Fruit fly (Drosophila melanogaster) whole organism, pupa: Measurements from ENCODE around the gene a5.

Experiments
- CG10348 ChIP-seq: fragments of 200-800 bp; sonication (Bioruptor generic); IDR thresholded peaks from 2 replicates; pipeline ENCODE4 v1.3.6; 2022; ENCODE audit warnings: missing biosample characterization, missing genetic modification characterization
- CG12605 ChIP-seq: fragments of 200-800 bp; sonication (Bioruptor generic); IDR thresholded peaks from 2 replicates; pipeline ENCODE4 v1.3.6; 2022; ENCODE audit warnings: missing biosample characterization, missing genetic modification characterization
- CG13204 ChIP-seq: fragments of 200-800 bp; sonication (Bioruptor generic); optimal IDR thresholded peaks from 2 replicates; lab custom pipeline; 2018; ENCODE audit warnings: missing biosample characterization, mild to moderate bottlenecking, missing genetic modification characterization, moderate library complexity
- CG14655 ChIP-seq: fragments of 200-800 bp; sonication (Bioruptor generic); optimal IDR thresholded peaks from 3 replicates; lab custom pipeline; 2017; ENCODE audit warnings: mild to moderate bottlenecking, missing biosample characterization, missing genetic modification reagents, missing genetic modification characterization
- CG15710 ChIP-seq: fragments of 200-800 bp; sonication (Bioruptor generic); optimal IDR thresholded peaks from 2 replicates; lab custom pipeline; 2018; ENCODE audit warnings: missing biosample characterization, mild to moderate bottlenecking, missing genetic modification characterization, moderate library complexity
- CG17806 ChIP-seq: fragments of 200-800 bp; sonication (Bioruptor generic); optimal IDR thresholded peaks from 2 replicates; lab custom pipeline; 2018; ENCODE audit warnings: missing biosample characterization, mild to moderate bottlenecking, missing genetic modification characterization, moderate library complexity
- CG32121 ChIP-seq: fragments of 200-800 bp; sonication (Bioruptor generic); IDR thresholded peaks from 2 replicates; pipeline ENCODE4 v1.3.6; 2022; ENCODE audit warnings: missing biosample characterization, missing genetic modification characterization
- CG34367 ChIP-seq: fragments of 200-800 bp; sonication (Bioruptor generic); optimal IDR thresholded peaks from 2 replicates; lab custom pipeline; 2018; ENCODE audit warnings: missing biosample characterization, mild to moderate bottlenecking, missing genetic modification characterization
- CG4496 ChIP-seq: fragments of 200-800 bp; sonication (Bioruptor generic); IDR thresholded peaks from 3 replicates; pipeline ENCODE4 v1.3.6; 2022; ENCODE audit warnings: missing biosample characterization, missing genetic modification characterization
- CG8159 ChIP-seq: fragments of 200-800 bp; sonication (Bioruptor generic); optimal IDR thresholded peaks from 3 replicates; lab custom pipeline; 2018; ENCODE audit warnings: missing biosample characterization, mild to moderate bottlenecking, missing genetic modification characterization, moderate library complexity
- CG8301 ChIP-seq: fragments of 200-800 bp; sonication (Bioruptor generic); optimal IDR thresholded peaks from 2 replicates; lab custom pipeline; 2018; ENCODE audit warnings: missing biosample characterization, mild to moderate bottlenecking, missing genetic modification characterization
- CG9948 ChIP-seq: fragments of 200-800 bp; sonication (Bioruptor generic); optimal IDR thresholded peaks from 2 replicates; lab custom pipeline; 2018; ENCODE audit warnings: missing biosample characterization, mild to moderate bottlenecking, missing genetic modification characterization, moderate library complexity
- D1 ChIP-seq: fragments of 200-800 bp; sonication (Bioruptor generic); optimal IDR thresholded peaks from 2 replicates; lab custom pipeline; 2018; ENCODE audit warnings: missing biosample characterization, mild to moderate bottlenecking, missing genetic modification characterization, moderate library complexity
- EcR ChIP-seq: fragments of 200-800 bp; sonication (Bioruptor generic); optimal IDR thresholded peaks from 3 replicates; lab custom pipeline; 2019; ENCODE audit warnings: missing biosample characterization, missing genetic modification characterization, mild to moderate bottlenecking, moderate library complexity, missing genetic modification reagents
- Ets98B ChIP-seq: fragments of 200-800 bp; sonication (Bioruptor generic); IDR thresholded peaks from 2 replicates; pipeline ENCODE4 v1.3.6; 2022; ENCODE audit warnings: missing biosample characterization, missing genetic modification characterization
- Pif1A ChIP-seq: fragments of 200-800 bp; sonication (Bioruptor generic); optimal IDR thresholded peaks from 3 replicates; lab custom pipeline; 2016; ENCODE audit warnings: missing biosample characterization, missing genetic modification characterization
- Pif1B ChIP-seq: fragments of 200-800 bp; sonication (Bioruptor generic); optimal IDR thresholded peaks from 3 replicates; lab custom pipeline; 2016; ENCODE audit warnings: missing biosample characterization, missing genetic modification characterization
- Snoo ChIP-seq: fragments of 200-800 bp; sonication (Bioruptor generic); optimal IDR thresholded peaks from 3 replicates; lab custom pipeline; 2017; ENCODE audit warnings: missing biosample characterization, mild to moderate bottlenecking, missing genetic modification characterization, inconsistent platforms
- fd96Ca ChIP-seq: fragments of 200-800 bp; sonication (Bioruptor generic); IDR thresholded peaks from 3 replicates; pipeline ENCODE4 v1.3.6; 2022; ENCODE audit warnings: missing biosample characterization, missing genetic modification characterization
- gl ChIP-seq: fragments of 200-800 bp; sonication (Bioruptor generic); optimal IDR thresholded peaks from 2 replicates; lab custom pipeline; 2018; ENCODE audit warnings: missing biosample characterization, mild to moderate bottlenecking, missing genetic modification characterization
- rn ChIP-seq: fragments of 200-800 bp; sonication (Bioruptor generic); IDR thresholded peaks from 2 replicates; pipeline ENCODE4 v1.3.6; 2022; ENCODE audit warnings: missing biosample characterization, missing genetic modification characterization

a5 gene

DNA sequence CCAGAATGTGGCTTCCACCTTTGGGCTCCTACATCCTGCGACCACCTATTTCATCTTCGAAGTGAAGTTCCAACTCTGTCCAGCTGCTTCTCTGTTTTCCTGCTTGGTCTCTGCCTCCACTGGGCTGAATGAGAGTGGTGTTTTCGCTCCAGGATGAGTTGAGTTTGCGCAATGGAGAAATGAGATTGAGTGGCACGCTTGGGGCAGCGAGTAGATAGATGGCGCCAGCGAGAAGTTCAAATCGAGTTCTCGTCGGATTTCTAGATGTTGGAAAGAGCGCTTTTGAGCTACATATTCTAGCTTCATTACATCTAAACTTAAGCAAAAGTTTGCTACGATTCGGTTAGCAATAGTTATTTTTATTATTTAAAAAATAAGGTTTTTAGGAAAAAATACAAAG, 17.1 kb downstream of the a5 start:
- TF ChIP-seq CG8301 (tag; lab: Kevin White, UChicago): no peak
- no peak for TF ChIP-seq CG17806 (tag; lab: Kevin White, UChicago)
- no peak for TF ChIP-seq CG10348 (GFP tag; lab: Robert Waterston, UW)
- no peak for TF ChIP-seq CG4496 (GFP tag; lab: Robert Waterston, UW)
- no peak for TF ChIP-seq CG15710 (tag; lab: Kevin White, UChicago)
- TF ChIP-seq Ets98B: no peak
- no peak for TF ChIP-seq fd96Ca
- TF ChIP-seq, all 21 proteins: peak for 0

DNA sequence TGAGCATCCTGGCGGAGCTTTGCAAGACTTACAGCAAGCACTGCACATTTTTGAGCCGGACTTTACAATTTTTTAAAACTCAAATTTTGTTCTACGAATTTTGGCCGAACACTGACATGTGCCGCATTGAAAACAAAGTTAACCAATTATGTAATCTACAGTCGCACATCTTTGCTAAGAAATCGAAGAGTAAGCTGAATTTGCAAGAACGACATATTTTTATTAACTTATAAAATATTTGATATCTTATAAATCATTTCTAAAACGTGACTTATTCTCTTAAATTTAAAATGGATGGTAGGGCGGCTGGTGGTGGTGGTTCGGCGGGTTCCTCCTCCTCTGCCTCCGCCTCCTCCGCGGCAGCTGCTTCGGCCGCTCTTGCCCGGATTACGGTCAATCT, 23.8 kb downstream of the a5 start, which contains the start of gene CG5556:
Gene CG5556, minus strand, starts transcription at position 101 of the 400 bp plus-strand sequence.
- no peak for TF ChIP-seq rn (GFP tag; lab: Robert Waterston, UW)
- no peak for TF ChIP-seq CG8301 (tag; lab: Kevin White, UChicago)
- no peak for TF ChIP-seq CG34367
- no peak for TF ChIP-seq D1 (tag; lab: Kevin White, UChicago)
- TF ChIP-seq CG13204 (GFP tag; lab: Kevin White, UChicago): no peak
- TF ChIP-seq CG4496 (GFP tag; lab: Robert Waterston, UW): no peak
- TF ChIP-seq CG17806 (tag; lab: Kevin White, UChicago): no peak
- no peak for TF ChIP-seq fd96Ca

DNA sequence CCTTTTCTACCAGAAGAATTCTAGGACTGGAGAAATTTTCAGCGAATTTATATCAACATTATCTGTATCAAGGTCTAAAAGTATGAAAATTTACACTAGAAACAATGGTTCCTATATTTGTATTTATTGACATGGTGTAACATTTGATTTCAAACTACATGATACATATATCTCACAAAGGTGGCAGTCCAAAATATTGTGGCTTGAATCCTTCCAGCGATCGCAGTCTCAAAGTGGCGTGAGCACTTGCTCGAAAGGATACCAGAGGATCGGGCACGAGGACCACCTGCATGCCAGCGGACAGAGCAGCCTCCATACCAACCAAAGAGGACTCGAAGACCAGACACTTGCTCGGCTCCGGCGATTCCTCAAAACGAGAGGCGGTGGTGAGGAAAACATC, 25.0 kb downstream of the a5 start, which contains the start of gene CG5561:
Gene CG5561, minus strand, starts transcription at position 101 of the 400 bp plus-strand sequence.
- TF ChIP-seq fd96Ca (no peak), Snoo (tag; lab: Kevin White, UChicago) (no peak), Pif1B (GFP tag; lab: Kevin White, UChicago) (no peak), CG32121 (GFP tag; lab: Robert Waterston, UW) (no peak), CG4496 (GFP tag; lab: Robert Waterston, UW) (no peak), EcR (no peak), CG15710 (tag; lab: Kevin White, UChicago) (no peak), Pif1A (GFP tag; lab: Kevin White, UChicago) (no peak), Ets98B (no peak), rn (GFP tag; lab: Robert Waterston, UW) (no peak), CG12605 (GFP tag; lab: Robert Waterston, UW) (no peak), CG8301 (tag; lab: Kevin White, UChicago) (no peak), D1 (tag; lab: Kevin White, UChicago) (no peak), CG13204 (GFP tag; lab: Kevin White, UChicago) (no peak), CG34367 (no peak), CG14655 (GFP tag; lab: Kevin White, UChicago) (no peak), CG8159 (tag; lab: Kevin White, UChicago) (no peak), CG10348 (GFP tag; lab: Robert Waterston, UW) (no peak), gl (tag; lab: Kevin White, UChicago) (no peak), CG17806 (tag; lab: Kevin White, UChicago) (no peak)

DNA sequence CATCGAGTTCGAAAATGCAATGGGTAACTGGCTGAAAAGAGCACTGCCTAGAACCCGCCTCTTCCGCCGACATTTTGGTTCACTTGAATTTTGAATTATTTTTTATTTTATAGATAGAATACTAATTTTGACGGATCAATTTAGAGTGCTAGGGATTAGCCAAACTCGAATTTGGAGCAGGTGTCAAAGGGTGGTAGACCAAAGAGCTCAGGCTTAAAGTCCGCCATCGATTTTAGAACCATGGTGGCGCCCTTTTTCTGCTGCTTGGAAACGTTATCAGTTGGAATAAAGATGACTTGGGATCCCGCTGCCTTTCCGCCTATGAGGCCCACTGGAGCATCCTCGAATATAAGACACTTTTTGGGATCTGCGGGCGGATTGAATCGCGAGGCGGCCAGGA, 25.9 kb downstream of the a5 start, which contains the start of gene CG31924:
Gene CG31924, minus strand, starts transcription at position 101 of the 400 bp plus-strand sequence.
- TF ChIP-seq D1 (tag; lab: Kevin White, UChicago): no peak
- no peak for TF ChIP-seq CG12605 (GFP tag; lab: Robert Waterston, UW)
- TF ChIP-seq EcR: no peak
- no peak for TF ChIP-seq rn (GFP tag; lab: Robert Waterston, UW)
- TF ChIP-seq CG9948 (tag; lab: Kevin White, UChicago): no peak
- TF ChIP-seq CG8159 (tag; lab: Kevin White, UChicago): no peak
- TF ChIP-seq CG17806 (tag; lab: Kevin White, UChicago): no peak
- TF ChIP-seq Ets98B: no peak
- no peak for TF ChIP-seq CG34367
- TF ChIP-seq CG14655 (GFP tag; lab: Kevin White, UChicago): no peak
- no peak for TF ChIP-seq Pif1B (GFP tag; lab: Kevin White, UChicago)
- TF ChIP-seq CG8301 (tag; lab: Kevin White, UChicago): no peak
- no peak for TF ChIP-seq Pif1A (GFP tag; lab: Kevin White, UChicago)
- no peak for TF ChIP-seq CG32121 (GFP tag; lab: Robert Waterston, UW)
- no peak for TF ChIP-seq Snoo (tag; lab: Kevin White, UChicago)
- no peak for TF ChIP-seq CG4496 (GFP tag; lab: Robert Waterston, UW)

DNA sequence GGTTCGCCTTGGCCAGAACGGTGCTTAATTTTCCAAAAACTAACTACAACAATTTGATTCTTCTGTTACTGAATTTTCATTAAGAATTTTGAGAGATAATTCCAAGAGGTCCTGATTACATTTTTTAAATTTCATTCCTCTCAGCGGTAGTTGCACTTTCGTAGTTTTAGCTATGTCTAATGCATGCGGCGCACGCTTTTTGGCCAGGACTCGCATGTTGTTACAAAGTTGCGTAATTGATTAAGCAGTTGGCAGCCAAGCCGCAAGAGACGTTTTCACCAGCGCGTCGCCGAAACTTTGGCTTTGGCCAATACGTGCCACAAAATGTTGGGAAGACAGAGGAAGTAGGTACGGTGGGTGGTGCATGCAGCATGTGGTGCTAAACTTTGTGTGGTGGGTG, 26.9 kb downstream of the a5 start, which contains the start of gene CG5565:
Gene CG5565, minus strand, starts transcription at position 101 of the 400 bp plus-strand sequence.
- TF ChIP-seq CG34367 (no peak), D1 (tag; lab: Kevin White, UChicago) (no peak), Snoo (tag; lab: Kevin White, UChicago) (no peak), CG14655 (GFP tag; lab: Kevin White, UChicago) (no peak), CG9948 (tag; lab: Kevin White, UChicago) (no peak), CG13204 (GFP tag; lab: Kevin White, UChicago) (no peak), CG32121 (GFP tag; lab: Robert Waterston, UW) (no peak), CG4496 (GFP tag; lab: Robert Waterston, UW) (no peak)

DNA sequence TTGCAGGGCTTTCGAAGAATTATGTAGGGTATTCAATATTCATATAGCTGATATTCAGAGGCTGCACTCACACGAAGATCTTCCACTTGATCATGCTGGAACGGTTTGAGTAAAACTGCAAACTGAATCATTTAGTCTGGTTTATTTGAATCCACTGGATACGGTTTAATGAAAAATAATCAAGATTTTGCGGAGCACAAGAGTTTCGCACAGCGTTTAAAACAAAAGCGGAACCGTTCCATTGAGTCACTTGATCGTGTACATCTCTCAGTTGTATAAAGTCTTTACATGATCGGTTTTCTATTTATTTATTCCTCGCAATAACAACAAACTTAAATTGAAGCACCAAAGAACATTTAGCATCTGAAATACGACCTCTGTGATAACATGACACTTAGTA, 30.7 kb downstream of the a5 start, which contains the start of gene CG31659:
Gene CG31659, minus strand, starts transcription at position 101 of the 400 bp plus-strand sequence.
- TF ChIP-seq gl (tag; lab: Kevin White, UChicago): no peak
- no peak for TF ChIP-seq CG8159 (tag; lab: Kevin White, UChicago)
- no peak for TF ChIP-seq CG12605 (GFP tag; lab: Robert Waterston, UW)
